Fruit fly (Drosophila melanogaster) whole organism, embryonic: ENCODE data around the gene CG42711.
A peak's percentile ranks its signal among the peaks of the same experiment; 100 is the strongest.

Experiments used
- Abd-B ChIP-seq: fragments of 200-800 bp; sonication (Bioruptor generic); optimal IDR thresholded peaks from 2 replicates; lab custom pipeline; 2018; ENCODE audit warnings: missing biosample characterization, mild to moderate bottlenecking, missing genetic modification characterization, moderate library complexity
- Ada2b ChIP-seq: fragments of 200-800 bp; sonication (Bioruptor generic); IDR thresholded peaks from 2 replicates; pipeline ENCODE4 v1.3.6; 2022; ENCODE audit warnings: missing biosample characterization, missing genetic modification characterization
- Atf6 ChIP-seq: fragments of 200-800 bp; sonication (Bioruptor generic); IDR thresholded peaks from 2 replicates; pipeline ENCODE4 v1.3.6; 2022; ENCODE audit warnings: missing biosample characterization, missing genetic modification characterization
- Awh ChIP-seq: fragments of 200-800 bp; sonication (Bioruptor generic); IDR thresholded peaks from 2 replicates; pipeline ENCODE4, ENCODE4 v1.3.6; 2022; ENCODE audit warnings: missing biosample characterization, missing genetic modification characterization
- C15 ChIP-seq: fragments of 200-800 bp; sonication (Bioruptor generic); IDR thresholded peaks from 3 replicates; pipeline ENCODE4 v1.3.6; 2022; ENCODE audit warnings: missing biosample characterization, missing genetic modification characterization
- CG10431 ChIP-seq: fragments of 200-800 bp; sonication (Bioruptor generic); optimal IDR thresholded peaks from 3 replicates; lab custom pipeline; 2018; ENCODE audit warnings: missing biosample characterization, mild to moderate bottlenecking, missing genetic modification characterization
- CG11398 ChIP-seq: fragments of 200-800 bp; sonication (Bioruptor generic); optimal IDR thresholded peaks from 2 replicates; lab custom pipeline; 2016; ENCODE audit warnings: missing biosample characterization, missing genetic modification characterization
- CG11504 ChIP-seq: fragments of 200-800 bp; sonication (Bioruptor generic); optimal IDR thresholded peaks from 3 replicates; lab custom pipeline; 2019; ENCODE audit warnings: missing biosample characterization, mild to moderate bottlenecking, missing genetic modification characterization, moderate library complexity
- CG11560 ChIP-seq: fragments of 200-800 bp; sonication (Bioruptor generic); IDR thresholded peaks from 3 replicates; pipeline ENCODE4 v1.3.6; 2022; ENCODE audit warnings: missing biosample characterization, missing genetic modification characterization
- CG12071 ChIP-seq: fragments of 200-800 bp; sonication (Bioruptor generic); optimal IDR thresholded peaks from 3 replicates; lab custom pipeline; 2018; ENCODE audit warnings: missing biosample characterization, mild to moderate bottlenecking, missing genetic modification characterization
- CG12391 ChIP-seq: fragments of 200-800 bp; sonication (Bioruptor generic); optimal IDR thresholded peaks from 3 replicates; lab custom pipeline; 2018; ENCODE audit warnings: missing biosample characterization, mild to moderate bottlenecking, missing genetic modification characterization, moderate library complexity
- CG13894 ChIP-seq: fragments of 200-800 bp; sonication (Bioruptor generic); optimal IDR thresholded peaks from 3 replicates; lab custom pipeline; 2018; ENCODE audit warnings: missing biosample characterization, mild to moderate bottlenecking, missing genetic modification characterization, moderate library complexity
- CG14667 ChIP-seq: fragments of 200-800 bp; sonication (Bioruptor generic); IDR thresholded peaks from 2 replicates; pipeline ENCODE4 v1.3.6; 2022; ENCODE audit warnings: missing biosample characterization, missing genetic modification characterization
- CG15514 ChIP-seq: fragments of 200-800 bp; sonication (Bioruptor generic); optimal IDR thresholded peaks from 3 replicates; lab custom pipeline; 2017; ENCODE audit warnings: missing biosample characterization, missing genetic modification characterization, mild to moderate bottlenecking, moderate library complexity, missing genetic modification reagents
- CG17359 ChIP-seq: fragments of 200-800 bp; sonication (Bioruptor generic); optimal IDR thresholded peaks from 3 replicates; lab custom pipeline; 2018; ENCODE audit warnings: missing biosample characterization, mild to moderate bottlenecking, missing genetic modification characterization, moderate library complexity
- CG17802 ChIP-seq: fragments of 200-800 bp; sonication (Bioruptor generic); optimal IDR thresholded peaks from 2 replicates; lab custom pipeline; 2018; ENCODE audit warnings: missing biosample characterization, mild to moderate bottlenecking, missing genetic modification characterization, moderate library complexity
- CG18599 ChIP-seq: fragments of 200-800 bp; sonication (Bioruptor generic); optimal IDR thresholded peaks from 3 replicates; lab custom pipeline; 2017; ENCODE audit warnings: missing biosample characterization, missing genetic modification characterization, mild to moderate bottlenecking, moderate library complexity, missing genetic modification reagents
- CG18764 ChIP-seq: fragments of 200-800 bp; sonication (Bioruptor generic); optimal IDR thresholded peaks from 3 replicates; lab custom pipeline; 2016; ENCODE audit warnings: missing biosample characterization, missing genetic modification characterization
- CG2120 ChIP-seq: fragments of 200-800 bp; sonication (Bioruptor generic); optimal IDR thresholded peaks from 3 replicates; lab custom pipeline; 2016; ENCODE audit warnings: missing biosample characterization, missing genetic modification characterization
- CG30403 ChIP-seq: fragments of 200-800 bp; sonication (Bioruptor generic); optimal IDR thresholded peaks from 3 replicates; lab custom pipeline; 2016; ENCODE audit warnings: missing biosample characterization, missing genetic modification characterization
- CG3065 ChIP-seq: fragments of 200-800 bp; sonication (Bioruptor generic); optimal IDR thresholded peaks from 2 replicates; lab custom pipeline; 2016; ENCODE audit warnings: missing biosample characterization, missing genetic modification characterization
- CG33213 ChIP-seq: fragments of 200-800 bp; sonication (Bioruptor generic); optimal IDR thresholded peaks from 3 replicates; lab custom pipeline; 2016; ENCODE audit warnings: missing biosample characterization, missing genetic modification characterization
- CG3995 ChIP-seq: fragments of 200-800 bp; sonication (Bioruptor generic); optimal IDR thresholded peaks from 3 replicates; lab custom pipeline; 2016; ENCODE audit warnings: missing biosample characterization, missing genetic modification characterization
- CG6813 ChIP-seq: fragments of 200-800 bp; sonication (Bioruptor generic); optimal IDR thresholded peaks from 2 replicates; lab custom pipeline; 2017; ENCODE audit warnings: missing biosample characterization, missing genetic modification characterization, mild to moderate bottlenecking, moderate library complexity, missing genetic modification reagents
- CG7786 ChIP-seq: fragments of 200-800 bp; sonication (Bioruptor generic); optimal IDR thresholded peaks from 2 replicates; lab custom pipeline; 2016; ENCODE audit warnings: missing biosample characterization, missing genetic modification characterization
- CG8388 ChIP-seq: fragments of 200-800 bp; sonication (Bioruptor generic); optimal IDR thresholded peaks from 2 replicates; lab custom pipeline; 2019; ENCODE audit warnings: missing biosample characterization, mild to moderate bottlenecking, missing genetic modification characterization, moderate library complexity
- CG9932 ChIP-seq: fragments of 200-800 bp; sonication (Bioruptor generic); IDR thresholded peaks from 2 replicates; pipeline ENCODE4 v1.3.6; 2022; ENCODE audit warnings: missing biosample characterization, missing genetic modification characterization
- Chrac-16 ChIP-seq: fragments of 200-800 bp; sonication (Bioruptor generic); optimal IDR thresholded peaks from 3 replicates; lab custom pipeline; 2016; ENCODE audit warnings: missing biosample characterization, missing genetic modification characterization
- Dad ChIP-seq: fragments of 200-800 bp; sonication (Bioruptor generic); optimal IDR thresholded peaks from 3 replicates; lab custom pipeline; 2016; ENCODE audit warnings: missing biosample characterization, missing genetic modification characterization
- Dfd ChIP-seq, 2 experiments: fragments of >200 bp; optimal IDR thresholded peaks; 2 replicates each; lab custom pipeline; 2017; ENCODE audit warnings: missing biosample characterization in 2 of 2, missing genetic modification characterization in 2 of 2
- H15 ChIP-seq: fragments of 200-800 bp; sonication (Bioruptor generic); IDR thresholded peaks from 3 replicates; pipeline ENCODE4 v1.3.6; 2022; ENCODE audit warnings: missing biosample characterization, missing genetic modification characterization
- Hey ChIP-seq: fragments of 200-800 bp; sonication (Bioruptor generic); optimal IDR thresholded peaks from 3 replicates; lab custom pipeline; 2018; ENCODE audit warnings: missing biosample characterization, mild to moderate bottlenecking, missing genetic modification characterization
- HmgD ChIP-seq: fragments of 200-800 bp; sonication (Bioruptor generic); optimal IDR thresholded peaks from 3 replicates; lab custom pipeline; 2016; ENCODE audit warnings: missing biosample characterization, missing genetic modification characterization
- Mad ChIP-seq: fragments of 200-800 bp; sonication (Bioruptor generic); optimal IDR thresholded peaks from 2 replicates; lab custom pipeline; 2016; ENCODE audit warnings: missing biosample characterization, missing genetic modification characterization
- Pdp1 ChIP-seq, 2 experiments: fragments of 200-800 bp; sonication (Bioruptor generic); optimal IDR thresholded peaks; 3 replicates each; lab custom pipeline; 2016; ENCODE audit warnings: missing biosample characterization in 2 of 2, missing genetic modification characterization in 2 of 2, mild to moderate bottlenecking in 1 of 2, moderate library complexity in 1 of 2
- Rfx ChIP-seq: fragments of 200-800 bp; sonication (Bioruptor generic); IDR thresholded peaks from 2 replicates; pipeline ENCODE4 v1.3.6; 2022; ENCODE audit warnings: missing biosample characterization, missing genetic modification characterization
- Rx ChIP-seq: fragments of 200-800 bp; sonication (Bioruptor generic); IDR thresholded peaks from 2 replicates; pipeline ENCODE4 v1.3.6; 2022; ENCODE audit warnings: missing biosample characterization, missing genetic modification characterization
- Stat92E ChIP-seq, 3 experiments: fragments of >200 bp in 2 of 3; fragments of 200-800 bp in 1 of 3; sonication (Bioruptor generic) in 1 of 3; optimal IDR thresholded peaks; 2 replicates each; lab custom pipeline; 2017 to 2019; ENCODE audit warnings: missing biosample characterization in 3 of 3, missing genetic modification characterization in 3 of 3, mild to moderate bottlenecking in 1 of 3, moderate library complexity in 1 of 3
- abd-A ChIP-seq: fragments of 200-800 bp; sonication (Bioruptor generic); optimal IDR thresholded peaks from 3 replicates; lab custom pipeline; 2019; ENCODE audit warnings: missing biosample characterization, mild to moderate bottlenecking, missing genetic modification characterization, moderate library complexity
- ash1 ChIP-seq: fragments of 200-800 bp; sonication (Bioruptor generic); optimal IDR thresholded peaks from 2 replicates; lab custom pipeline; 2018; ENCODE audit warnings: missing biosample characterization, mild to moderate bottlenecking, missing genetic modification characterization
- chm ChIP-seq: fragments of 200-800 bp; sonication (Bioruptor generic); IDR thresholded peaks from 2 replicates; pipeline ENCODE4 v1.3.6; 2022; ENCODE audit warnings: missing biosample characterization, missing genetic modification characterization
- dysf ChIP-seq: fragments of 200-800 bp; sonication (Bioruptor generic); IDR thresholded peaks from 3 replicates; pipeline ENCODE4 v1.3.6; 2022; ENCODE audit warnings: missing biosample characterization, missing genetic modification characterization
- eyg ChIP-seq: fragments of 200-800 bp; sonication (Bioruptor generic); optimal IDR thresholded peaks from 3 replicates; lab custom pipeline; 2016; ENCODE audit warnings: missing biosample characterization, missing genetic modification characterization
- nom ChIP-seq: fragments of 200-800 bp; sonication (Bioruptor generic); optimal IDR thresholded peaks from 2 replicates; lab custom pipeline; 2017; ENCODE audit warnings: missing biosample characterization, missing genetic modification characterization, mild to moderate bottlenecking, moderate library complexity, missing genetic modification reagents
- pfk ChIP-seq: fragments of 200-800 bp; sonication (Bioruptor generic); optimal IDR thresholded peaks from 2 replicates; lab custom pipeline; 2018; ENCODE audit warnings: missing biosample characterization, mild to moderate bottlenecking, missing genetic modification characterization, moderate library complexity
- sd ChIP-seq: fragments of 200-800 bp; sonication (Bioruptor generic); optimal IDR thresholded peaks from 3 replicates; lab custom pipeline; 2018; ENCODE audit warnings: missing biosample characterization, mild to moderate bottlenecking, missing genetic modification characterization, moderate library complexity
- slbo ChIP-seq: fragments of 200-800 bp; sonication (Bioruptor generic); IDR thresholded peaks from 2 replicates; pipeline ENCODE4 v1.3.6; 2022; ENCODE audit warnings: missing biosample characterization, missing genetic modification characterization
- tap ChIP-seq: fragments of 200-800 bp; optimal IDR thresholded peaks from 3 replicates; lab custom pipeline; 2019; ENCODE audit warnings: missing biosample characterization, mild to moderate bottlenecking, missing genetic modification characterization, moderate library complexity
- tgo ChIP-seq: fragments of 200-800 bp; sonication (Bioruptor generic); IDR thresholded peaks from 3 replicates; pipeline ENCODE4 v1.3.6; 2022; ENCODE audit warnings: missing biosample characterization, missing genetic modification characterization
- twi ChIP-seq: fragments of 200-800 bp; optimal IDR thresholded peaks from 2 replicates; lab custom pipeline; 2019; ENCODE audit warnings: missing biosample characterization, mild to moderate bottlenecking, missing genetic modification characterization, moderate library complexity

The CG42711 gene

DNA sequence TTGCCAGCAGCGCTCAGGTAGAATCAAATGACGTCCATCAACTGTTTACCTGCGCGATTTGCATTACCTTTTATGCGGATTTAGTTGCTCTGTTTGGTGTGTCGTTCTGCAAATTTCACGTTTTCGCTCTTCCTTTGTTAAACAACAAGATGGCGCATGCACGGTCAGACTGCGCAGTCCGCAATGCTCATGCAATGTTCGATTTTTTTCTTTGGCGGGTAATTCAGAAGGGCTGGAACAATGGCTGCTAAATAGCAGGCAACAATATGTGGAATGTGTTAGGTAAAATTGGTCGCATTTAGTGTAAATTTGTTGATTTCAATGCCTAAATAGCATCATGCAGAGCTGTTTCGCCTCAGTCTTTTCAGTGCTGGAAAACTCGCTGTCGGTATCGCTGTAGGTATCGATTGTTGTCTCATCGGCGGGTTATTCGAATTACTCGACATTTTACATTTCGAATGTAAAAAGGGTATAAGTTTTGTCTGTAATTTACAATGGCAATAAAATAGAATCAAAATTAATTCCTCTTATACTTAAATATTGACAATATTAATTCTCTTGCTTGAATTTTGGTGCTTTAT, 26.7 kb downstream of the CG42711 start, which contains the start of gene Smg5 (continued):
- TF ChIP-seq slbo (GFP tag; lab: Robert Waterston, UW) (peak; percentile 97), CG11560 (peak; percentile 80), chm (GFP tag; lab: Robert Waterston, UW) (peak; percentile 97), dysf (GFP tag; lab: Robert Waterston, UW) (peak; percentile 98), tgo (GFP tag; lab: Robert Waterston, UW) (peak; percentile 96), CG15514 (peak; percentile 80), tap (tag; lab: Kevin White, UChicago) (no peak), CG18764 (GFP tag; lab: Kevin White, UChicago) (peak; percentile 100), sd (tag; lab: Kevin White, UChicago) (peak; percentile 74), CG12071 (GFP tag; lab: Kevin White, UChicago) (no peak), CG18599 (peak; percentile 74), CG17359 (tag; lab: Kevin White, UChicago) (peak; percentile 80), abd-A (tag; lab: Kevin White, UChicago) (no peak), CG13894 (no peak), CG10431 (GFP tag; lab: Kevin White, UChicago) (peak; percentile 24), CG3995 (GFP tag; lab: Kevin White, UChicago) (peak; percentile 77), Rx (GFP tag; lab: Robert Waterston, UW) (peak; percentile 92), ash1 (GFP tag; lab: Kevin White, UChicago) (no peak), Dad (peak; percentile 97), eyg (GFP tag; lab: Kevin White, UChicago) (peak; percentile 92), Rfx (GFP tag; lab: Robert Waterston, UW) (peak; percentile 98), Chrac-16 (peak; percentile 92), CG11504 (tag; lab: Kevin White, UChicago) (peak; percentile 27), H15 (GFP tag; lab: Robert Waterston, UW) (peak; percentile 98), pfk (GFP tag; lab: Kevin White, UChicago) (peak; percentile 33), Mad (GFP tag; lab: Kevin White, UChicago) (peak; percentile 95), CG11398 (GFP tag; lab: Kevin White, UChicago) (peak; percentile 89), Ada2b (GFP tag; lab: Robert Waterston, UW) (peak; percentile 96), Dfd (GFP tag; optimal IDR thresholded peaks at IDR 0.05; lab: Kevin White, UChicago) (peak in 1 of 2 experiments; percentile 2), nom (GFP tag; lab: Kevin White, UChicago) (peak; percentile 43), CG8388 (GFP tag; lab: Kevin White, UChicago) (peak; percentile 75), CG14667 (GFP tag; lab: Robert Waterston, UW) (peak; percentile 85), CG2120 (peak; percentile 98), CG30403 (GFP tag; lab: Kevin White, UChicago) (peak; percentile 98), Awh (GFP tag; lab: Robert Waterston, UW) (peak; percentile 91), twi (peak; percentile 84), CG6813 (GFP tag; lab: Kevin White, UChicago) (no peak), CG9932 (GFP tag; lab: Robert Waterston, UW) (peak; percentile 97), Hey (tag; lab: Kevin White, UChicago) (peak; percentile 84), CG33213 (GFP tag; lab: Kevin White, UChicago) (peak; percentile 96), CG12391 (tag; lab: Kevin White, UChicago) (peak; percentile 94), CG17802 (tag; lab: Kevin White, UChicago) (peak; percentile 90), Pdp1 (GFP tag; optimal IDR thresholded peaks at IDR 0.05; lab: Kevin White, UChicago) (peak; percentile 87 to 92), Abd-B (GFP tag; lab: Kevin White, UChicago) (peak; percentile 92), Atf6 (GFP tag; lab: Robert Waterston, UW) (peak; percentile 96), Stat92E (GFP tag; optimal IDR thresholded peaks at IDR 0.05; lab: Kevin White, UChicago) (no peak), CG7786 (peak; percentile 97), HmgD (GFP tag; lab: Kevin White, UChicago) (peak; percentile 99), CG3065 (GFP tag; lab: Kevin White, UChicago) (peak; percentile 79), C15 (GFP tag; lab: Robert Waterston, UW) (peak; percentile 87; the same call in 2 of the 3 replicates)
